Worm (Caenorhabditis elegans) whole organism, L4 larva: ENCODE measurements around the gene C04F6.7.

ENCODE experiments used
- F44E2.7 ChIP-seq: fragments of 200-800 bp; sonication (Bioruptor generic); IDR thresholded peaks from 2 replicates; pipeline ENCODE4 v2.1.2; 2022; ENCODE audit warnings: missing genetic modification characterization, missing compliant biosample characterization
- F49E8.2 ChIP-seq: sonication (generic microtip); optimal IDR thresholded peaks from 2 replicates; lab custom pipeline; 2016; ENCODE audit warnings: missing compliant biosample characterization, mild to moderate bottlenecking, missing genetic modification characterization, borderline replicate concordance
- aha-1 ChIP-seq: fragments of 150-350 bp; peaks from one replicate; lab custom pipeline; 2014; ENCODE audit warnings: missing biosample characterization, missing genetic modification characterization
- ama-1 ChIP-seq: fragments of 150-350 bp; optimal IDR thresholded peaks from 2 replicates; lab custom pipeline; 2014; ENCODE audit warnings: inconsistent platforms, mixed read lengths
- dve-1 ChIP-seq: sonication (generic microtip); optimal IDR thresholded peaks from 2 replicates; lab custom pipeline; 2017; ENCODE audit warnings: antibody characterized with exemption, mild to moderate bottlenecking, missing genetic modification characterization, missing compliant biosample characterization; ENCODE audit not compliant: insufficient read depth
- fos-1 ChIP-seq: fragments of 150-350 bp; optimal IDR thresholded peaks from 2 replicates; lab custom pipeline; 2014; ENCODE audit warnings: missing biosample characterization, missing genetic modification characterization
- lim-7 ChIP-seq: fragments of 200-800 bp; sonication (Bioruptor generic); IDR thresholded peaks from 2 replicates; pipeline ENCODE4 v1.3.6; 2022; ENCODE audit warnings: missing genetic modification characterization, missing compliant biosample characterization
- lsy-2 ChIP-seq, 2 experiments: fragments of 150-350 bp in 1 of 2; sonication (generic microtip) in 1 of 2; optimal IDR thresholded peaks; 2 replicates each; lab custom pipeline; 2014 to 2017; ENCODE audit warnings: missing biosample characterization in 2 of 2, missing genetic modification characterization in 2 of 2
- mep-1 ChIP-seq: fragments of 150-350 bp; sonication (generic microtip); optimal IDR thresholded peaks from 3 replicates; lab custom pipeline; 2014; ENCODE audit warnings: missing biosample characterization, missing genetic modification characterization
- nhr-28 ChIP-seq: fragments of 150-350 bp; optimal IDR thresholded peaks from 2 replicates; lab custom pipeline; 2014; ENCODE audit warnings: missing biosample characterization, missing genetic modification characterization
- pqm-1 ChIP-seq: sonication (generic microtip); optimal IDR thresholded peaks from 2 replicates; lab custom pipeline; 2017; ENCODE audit warnings: missing biosample characterization, missing genetic modification characterization
- skn-1 ChIP-seq: fragments of 150-350 bp; optimal IDR thresholded peaks from 2 replicates; lab custom pipeline; 2014; ENCODE audit warnings: missing biosample characterization, missing genetic modification characterization
- snpc-4 ChIP-seq: fragments of 150-350 bp; optimal IDR thresholded peaks from 2 replicates; lab custom pipeline; 2014; ENCODE audit warnings: missing biosample characterization, missing genetic modification characterization
- ztf-7 ChIP-seq: fragments of 150-350 bp; optimal IDR thresholded peaks from 2 replicates; lab custom pipeline; 2014; ENCODE audit warnings: missing biosample characterization, missing genetic modification characterization

DNA sequence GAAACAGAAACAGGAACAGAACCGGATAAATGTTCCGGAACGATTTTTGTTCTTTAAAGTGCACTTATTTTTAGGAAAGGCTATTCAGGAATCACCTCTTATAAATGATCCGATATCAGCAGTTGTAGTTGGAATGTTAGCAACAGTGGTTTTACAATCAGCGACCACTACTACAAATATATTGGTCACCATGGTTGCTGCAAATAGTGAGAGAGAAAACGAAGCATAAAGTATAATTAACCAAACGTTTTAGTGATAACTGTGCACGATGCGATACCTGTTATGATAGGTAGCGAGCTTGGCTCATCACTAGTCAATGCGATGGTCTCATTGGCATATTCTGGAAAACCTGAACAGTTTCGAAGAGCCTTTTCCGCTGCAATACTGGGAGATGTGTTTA is 49.5 kb downstream of the C04F6.7 start:
- TF ChIP-seq ama-1 (lab: Kevin White, UChicago) (no peak), lsy-2 (tag; optimal IDR thresholded peaks at IDR 0.05; lab: Kevin White, UChicago) (no peak), fos-1 (no peak), pqm-1 (tag; lab: Kevin White, UChicago) (no peak), aha-1 (no peak), lim-7 (GFP tag; lab: Robert Waterston, UW) (no peak), ztf-7 (tag; lab: Kevin White, UChicago) (no peak), F44E2.7 (GFP tag; lab: Robert Waterston, UW) (no peak), snpc-4 (no peak), nhr-28 (tag; lab: Kevin White, UChicago) (no peak), mep-1 (no peak), dve-1 (no peak), skn-1 (tag; lab: Kevin White, UChicago) (no peak), F49E8.2 (tag; lab: Kevin White, UChicago) (no peak)
